Fruit fly (Drosophila melanogaster) whole organism, embryonic: ENCODE measurements around the gene SoYb.
A peak's percentile ranks its signal among the peaks of the same experiment; 100 is the strongest.

Experiments used
- Atf-2 ChIP-seq: fragments of 200-800 bp; sonication (Bioruptor generic); optimal IDR thresholded peaks from 2 replicates; lab custom pipeline; 2016; ENCODE audit warnings: missing biosample characterization, missing genetic modification characterization
- B-H2 ChIP-seq: fragments of 200-800 bp; sonication (Bioruptor generic); optimal IDR thresholded peaks from 2 replicates; lab custom pipeline; 2018; ENCODE audit warnings: missing biosample characterization, mild to moderate bottlenecking, missing genetic modification characterization
- CG10543 ChIP-seq: fragments of 200-800 bp; sonication (Bioruptor generic); optimal IDR thresholded peaks from 3 replicates; lab custom pipeline; 2017; ENCODE audit warnings: missing biosample characterization, mild to moderate bottlenecking, missing genetic modification characterization, moderate library complexity
- CG10959 ChIP-seq: fragments of 200-800 bp; sonication (Bioruptor generic); IDR thresholded peaks from 2 replicates; pipeline ENCODE4 v1.3.6; 2022; ENCODE audit warnings: missing biosample characterization, missing genetic modification characterization
- CG11247 ChIP-seq: fragments of 200-800 bp; sonication (Bioruptor generic); IDR thresholded peaks from 2 replicates; pipeline ENCODE4 v1.3.6; 2022; ENCODE audit warnings: missing biosample characterization, missing genetic modification characterization
- CG11456 ChIP-seq: fragments of 200-800 bp; sonication (Bioruptor generic); IDR thresholded peaks from 3 replicates; pipeline ENCODE4 v1.3.6; 2022; ENCODE audit warnings: missing biosample characterization, missing genetic modification characterization
- CG11695 ChIP-seq: fragments of 200-800 bp; sonication (Bioruptor generic); IDR thresholded peaks from 3 replicates; pipeline ENCODE4 v1.3.6; 2022; ENCODE audit warnings: missing biosample characterization, missing genetic modification characterization
- CG12769 ChIP-seq: fragments of 200-800 bp; sonication (Bioruptor generic); optimal IDR thresholded peaks from 2 replicates; lab custom pipeline; 2019; ENCODE audit warnings: missing biosample characterization, mild to moderate bottlenecking, missing genetic modification characterization, moderate library complexity
- CG14441 ChIP-seq: fragments of 200-800 bp; sonication (Bioruptor generic); IDR thresholded peaks from 2 replicates; pipeline ENCODE4 v1.3.6; 2022; ENCODE audit warnings: missing biosample characterization, missing genetic modification characterization
- CG16815 ChIP-seq: fragments of 200-800 bp; sonication (Bioruptor generic); optimal IDR thresholded peaks from 3 replicates; lab custom pipeline; 2017; ENCODE audit warnings: missing biosample characterization, mild to moderate bottlenecking, missing genetic modification characterization
- CG18619 ChIP-seq: fragments of 200-800 bp; sonication (Bioruptor generic); optimal IDR thresholded peaks from 3 replicates; lab custom pipeline; 2017; ENCODE audit warnings: missing biosample characterization, mild to moderate bottlenecking, missing genetic modification characterization
- CG2116 ChIP-seq: fragments of 200-800 bp; sonication (Bioruptor generic); optimal IDR thresholded peaks from 3 replicates; lab custom pipeline; 2018; ENCODE audit warnings: missing biosample characterization, mild to moderate bottlenecking, missing genetic modification characterization
- CG3407 ChIP-seq: fragments of 200-800 bp; sonication (Bioruptor generic); optimal IDR thresholded peaks from 2 replicates; lab custom pipeline; 2018; ENCODE audit warnings: missing biosample characterization, mild to moderate bottlenecking, missing genetic modification characterization
- CG34422 ChIP-seq: fragments of 200-800 bp; sonication (Bioruptor generic); IDR thresholded peaks from 3 replicates; pipeline ENCODE4 v1.3.6; 2022; ENCODE audit warnings: missing biosample characterization, missing genetic modification characterization
- CG4730 ChIP-seq: fragments of 200-800 bp; sonication (Bioruptor generic); IDR thresholded peaks from 2 replicates; pipeline ENCODE4 v1.3.6; 2022; ENCODE audit warnings: missing biosample characterization, missing genetic modification characterization
- CG9437 ChIP-seq: fragments of 200-800 bp; sonication (Bioruptor generic); optimal IDR thresholded peaks from 2 replicates; lab custom pipeline; 2018; ENCODE audit warnings: missing biosample characterization, mild to moderate bottlenecking, missing genetic modification characterization
- CG9876 ChIP-seq: fragments of 200-800 bp; sonication (Bioruptor generic); optimal IDR thresholded peaks from 2 replicates; lab custom pipeline; 2016; ENCODE audit warnings: missing biosample characterization, missing genetic modification characterization
- Dek ChIP-seq: fragments of 200-800 bp; sonication (Bioruptor generic); optimal IDR thresholded peaks from 3 replicates; lab custom pipeline; 2019; ENCODE audit warnings: missing biosample characterization, mild to moderate bottlenecking, missing genetic modification characterization, moderate library complexity
- Dfd ChIP-seq, 2 experiments: fragments of >200 bp; optimal IDR thresholded peaks; 2 replicates each; lab custom pipeline; 2017; ENCODE audit warnings: missing biosample characterization in 2 of 2, missing genetic modification characterization in 2 of 2
- Dip3 ChIP-seq: fragments of 200-800 bp; sonication (Bioruptor generic); optimal IDR thresholded peaks from 3 replicates; lab custom pipeline; 2016; ENCODE audit warnings: missing biosample characterization, missing genetic modification characterization
- HHEX ChIP-seq: fragments of 200-800 bp; sonication (Bioruptor generic); optimal IDR thresholded peaks from 3 replicates; lab custom pipeline; 2017; ENCODE audit warnings: missing biosample characterization, mild to moderate bottlenecking, missing genetic modification characterization, missing genetic modification reagents
- HLH4C ChIP-seq: fragments of 200-800 bp; sonication (Bioruptor generic); IDR thresholded peaks from 3 replicates; pipeline ENCODE4 v1.3.6; 2022; ENCODE audit warnings: missing biosample characterization, missing genetic modification characterization; ENCODE audit not compliant: partially characterized antibody
- MESR4 ChIP-seq: fragments of 200-800 bp; sonication (Bioruptor generic); optimal IDR thresholded peaks from 2 replicates; lab custom pipeline; 2018; ENCODE audit warnings: missing biosample characterization, mild to moderate bottlenecking, missing genetic modification characterization, moderate library complexity
- Tbp ChIP-seq: fragments of >200 bp; optimal IDR thresholded peaks from 2 replicates; lab custom pipeline; 2018; ENCODE audit warnings: missing biosample characterization, missing genetic modification characterization
- abd-A ChIP-seq: fragments of 200-800 bp; sonication (Bioruptor generic); optimal IDR thresholded peaks from 3 replicates; lab custom pipeline; 2019; ENCODE audit warnings: missing biosample characterization, mild to moderate bottlenecking, missing genetic modification characterization, moderate library complexity
- ase ChIP-seq: fragments of 200-800 bp; sonication (Bioruptor generic); IDR thresholded peaks from 3 replicates; pipeline ENCODE4 v1.3.6; 2022; ENCODE audit warnings: missing biosample characterization, missing genetic modification characterization
- crol ChIP-seq: fragments of 200-800 bp; sonication (Bioruptor generic); IDR thresholded peaks from 2 replicates; pipeline ENCODE4 v1.3.6; 2022; ENCODE audit warnings: missing biosample characterization, missing genetic modification characterization
- dmrt11E ChIP-seq: fragments of 200-800 bp; sonication (Bioruptor generic); optimal IDR thresholded peaks from 3 replicates; lab custom pipeline; 2018; ENCODE audit warnings: missing biosample characterization, mild to moderate bottlenecking, missing genetic modification characterization, moderate library complexity
- fd3F ChIP-seq: fragments of 200-800 bp; sonication (Bioruptor generic); optimal IDR thresholded peaks from 2 replicates; lab custom pipeline; 2018; ENCODE audit warnings: missing biosample characterization, mild to moderate bottlenecking, missing genetic modification characterization, moderate library complexity
- gro ChIP-seq: fragments of 200-800 bp; sonication (Bioruptor generic); optimal IDR thresholded peaks from 2 replicates; lab custom pipeline; 2016; ENCODE audit warnings: missing biosample characterization, missing genetic modification characterization
- hb ChIP-seq: fragments of 200-800 bp; sonication (Bioruptor generic); IDR thresholded peaks from 3 replicates; pipeline ENCODE4 v1.3.6; 2022; ENCODE audit warnings: missing biosample characterization, missing genetic modification characterization; ENCODE audit not compliant: partially characterized antibody
- hkb ChIP-seq, 2 experiments: fragments of 200-800 bp in 1 of 2; fragments of >200 bp in 1 of 2; sonication (Bioruptor generic) in 1 of 2; IDR thresholded peaks in 1 of 2; optimal IDR thresholded peaks in 1 of 2; 2 replicates each; pipeline versions ENCODE4 v1.3.6 to Lab custom; 2017 to 2022; ENCODE audit warnings: missing biosample characterization in 1 of 2, missing genetic modification characterization in 1 of 2
- kay ChIP-seq: fragments of 200-800 bp; sonication (Bioruptor generic); optimal IDR thresholded peaks from 2 replicates; lab custom pipeline; 2016; ENCODE audit warnings: missing biosample characterization, missing genetic modification characterization
- lab ChIP-seq: fragments of 200-800 bp; sonication (Bioruptor generic); optimal IDR thresholded peaks from 3 replicates; lab custom pipeline; 2017; ENCODE audit warnings: missing biosample characterization, missing genetic modification characterization, mild to moderate bottlenecking, moderate library complexity, missing genetic modification reagents
- lola ChIP-seq, 3 experiments: fragments of >200 bp in 2 of 3; fragments of 200-800 bp in 1 of 3; sonication (Bioruptor generic) in 1 of 3; optimal IDR thresholded peaks; 2 replicates each; lab custom pipeline; 2017 to 2019; ENCODE audit warnings: missing biosample characterization in 3 of 3, missing genetic modification characterization in 3 of 3, mild to moderate bottlenecking in 1 of 3, moderate library complexity in 1 of 3
- maf-S ChIP-seq: fragments of 200-800 bp; sonication (Bioruptor generic); optimal IDR thresholded peaks from 2 replicates; lab custom pipeline; 2016; ENCODE audit warnings: missing biosample characterization, missing genetic modification characterization
- pb ChIP-seq: fragments of 200-800 bp; sonication (Bioruptor generic); optimal IDR thresholded peaks from 3 replicates; lab custom pipeline; 2016; ENCODE audit warnings: missing biosample characterization, missing genetic modification characterization
- pita ChIP-seq: fragments of 200-800 bp; sonication (Bioruptor generic); optimal IDR thresholded peaks from 2 replicates; lab custom pipeline; 2017; ENCODE audit warnings: missing biosample characterization, mild to moderate bottlenecking, missing genetic modification characterization
- prd ChIP-seq, 3 experiments: fragments of >200 bp in 2 of 3; fragments of 200-800 bp in 1 of 3; sonication (Bioruptor generic) in 1 of 3; optimal IDR thresholded peaks in 2 of 3; IDR thresholded peaks in 1 of 3; 2 replicates in 2 of 3; 3 replicates in 1 of 3; pipeline versions ENCODE4 v1.3.6 to Lab custom; 2017 to 2022; ENCODE audit warnings: missing biosample characterization in 1 of 3, missing genetic modification characterization in 1 of 3
- sd ChIP-seq: fragments of 200-800 bp; sonication (Bioruptor generic); optimal IDR thresholded peaks from 3 replicates; lab custom pipeline; 2018; ENCODE audit warnings: missing biosample characterization, mild to moderate bottlenecking, missing genetic modification characterization, moderate library complexity
- sima ChIP-seq: fragments of 200-800 bp; sonication (Bioruptor generic); optimal IDR thresholded peaks from 2 replicates; lab custom pipeline; 2016; ENCODE audit warnings: missing biosample characterization, missing genetic modification characterization
- tgo ChIP-seq: fragments of 200-800 bp; sonication (Bioruptor generic); IDR thresholded peaks from 3 replicates; pipeline ENCODE4 v1.3.6; 2022; ENCODE audit warnings: missing biosample characterization, missing genetic modification characterization
- tna ChIP-seq: fragments of 200-800 bp; sonication (Bioruptor generic); IDR thresholded peaks from 2 replicates; pipeline ENCODE4 v1.3.6; 2022; ENCODE audit warnings: missing biosample characterization, missing genetic modification characterization; ENCODE audit not compliant: partially characterized antibody
- toy ChIP-seq: fragments of 200-800 bp; sonication (Bioruptor generic); IDR thresholded peaks from 2 replicates; pipeline ENCODE4 v1.3.6; 2022; ENCODE audit warnings: missing biosample characterization, missing genetic modification characterization
- unpg ChIP-seq: fragments of 200-800 bp; sonication (Bioruptor generic); optimal IDR thresholded peaks from 3 replicates; lab custom pipeline; 2018; ENCODE audit warnings: missing biosample characterization, mild to moderate bottlenecking, missing genetic modification characterization, moderate library complexity
- usp ChIP-seq: fragments of >200 bp; optimal IDR thresholded peaks from 2 replicates; lab custom pipeline; 2017; ENCODE audit warnings: missing biosample characterization, missing genetic modification characterization
- vfl ChIP-seq: fragments of 200-800 bp; sonication (Bioruptor generic); optimal IDR thresholded peaks from 2 replicates; lab custom pipeline; 2016; ENCODE audit warnings: missing biosample characterization, missing genetic modification characterization
- wek ChIP-seq: fragments of 200-800 bp; sonication (Bioruptor generic); optimal IDR thresholded peaks from 3 replicates; lab custom pipeline; 2018; ENCODE audit warnings: missing biosample characterization, mild to moderate bottlenecking, missing genetic modification characterization, moderate library complexity

The SoYb gene

DNA sequence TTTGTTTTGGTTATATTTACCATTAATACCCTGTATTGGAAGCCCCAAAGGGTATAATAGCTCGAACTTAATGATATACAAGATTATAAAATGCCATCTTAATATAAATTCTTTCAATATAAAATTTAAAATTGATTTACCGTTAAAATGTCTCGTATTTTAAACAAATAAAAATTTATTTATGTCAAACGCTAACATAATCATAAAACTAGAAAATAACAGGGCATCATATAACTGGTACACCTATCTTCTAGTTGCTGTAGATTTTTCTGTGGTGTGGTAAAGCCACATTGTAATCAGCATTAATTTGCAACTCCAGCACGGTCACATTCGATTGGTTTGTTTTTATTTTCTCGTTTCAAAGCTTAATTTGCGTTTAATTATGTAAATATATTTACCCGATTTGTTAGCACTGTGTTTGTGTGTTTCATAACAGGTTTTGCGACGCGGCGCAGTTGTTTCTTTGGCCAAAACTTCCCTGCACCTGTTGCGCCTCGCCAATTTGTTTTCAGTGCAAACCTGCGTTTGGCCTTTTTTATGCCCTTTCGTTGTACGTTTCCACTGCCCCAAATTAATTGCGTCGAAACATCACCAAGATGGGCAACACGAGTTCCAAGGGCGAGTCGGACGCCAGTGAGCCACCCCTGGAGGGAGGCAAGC is 45.4 kb downstream of the SoYb start, which contains the start of the genes CG4658 and CG5846 (continued):
- TF ChIP-seq hb (GFP tag; lab: Robert Waterston, UW) (no peak), sd (tag; lab: Kevin White, UChicago) (peak; percentile 84), CG11456 (GFP tag; lab: Robert Waterston, UW) (peak; percentile 82), crol (GFP tag; lab: Robert Waterston, UW) (peak; percentile 39; the same call in 1 of the 2 replicates), CG11695 (peak; percentile 96), pita (no peak), tgo (GFP tag; lab: Robert Waterston, UW) (peak; percentile 98), gro (GFP tag; lab: Kevin White, UChicago) (peak; percentile 52), CG16815 (GFP tag; lab: Kevin White, UChicago) (peak; percentile 90), usp (GFP tag; lab: Kevin White, UChicago) (no peak), CG14441 (GFP tag; lab: Robert Waterston, UW) (peak; percentile 94), CG3407 (GFP tag; lab: Kevin White, UChicago) (peak; percentile 86), Dek (tag; lab: Kevin White, UChicago) (peak; percentile 93), prd (optimal IDR thresholded peaks at IDR 0.05; lab: Kevin White, UChicago) (no peak), prd (GFP tag; IDR thresholded peaks at IDR 0.05; lab: Robert Waterston, UW) (peak; percentile 98), kay (GFP tag; lab: Kevin White, UChicago) (peak; percentile 92), sima (GFP tag; lab: Kevin White, UChicago) (no peak), HLH4C (GFP tag; lab: Robert Waterston, UW) (no peak), ase (GFP tag; lab: Robert Waterston, UW) (peak; percentile 92), hkb (optimal IDR thresholded peaks at IDR 0.05; lab: Kevin White, UChicago) (no peak), hkb (GFP tag; IDR thresholded peaks at IDR 0.05; lab: Robert Waterston, UW) (peak; percentile 96), CG18619 (GFP tag; lab: Kevin White, UChicago) (peak; percentile 87), Atf-2 (GFP tag; lab: Kevin White, UChicago) (peak; percentile 75), CG11247 (peak; percentile 88), Dip3 (GFP tag; lab: Kevin White, UChicago) (peak; percentile 78), CG9437 (GFP tag; lab: Kevin White, UChicago) (peak; percentile 83), CG10543 (GFP tag; lab: Kevin White, UChicago) (peak; percentile 74), lola (GFP tag; optimal IDR thresholded peaks at IDR 0.05; lab: Kevin White, UChicago) (peak in 1 of 3 experiments; percentile 94), tna (GFP tag; lab: Robert Waterston, UW) (no peak), maf-S (GFP tag; lab: Kevin White, UChicago) (peak; percentile 62), CG2116 (GFP tag; lab: Kevin White, UChicago) (peak; percentile 91), Dfd (GFP tag; optimal IDR thresholded peaks at IDR 0.05; lab: Kevin White, UChicago) (no peak), B-H2 (peak; percentile 85), unpg (GFP tag; lab: Kevin White, UChicago) (peak; percentile 97), CG9876 (peak; percentile 50), Tbp (GFP tag; lab: Kevin White, UChicago) (no peak), pb (GFP tag; lab: Kevin White, UChicago) (no peak), CG34422 (GFP tag; lab: Robert Waterston, UW) (peak; percentile 96), wek (GFP tag; lab: Kevin White, UChicago) (peak; percentile 39), CG4730 (peak; percentile 92), abd-A (tag; lab: Kevin White, UChicago) (no peak), HHEX (peak; percentile 81), CG10959 (GFP tag; lab: Robert Waterston, UW) (peak; percentile 89; the same call in 1 of the 2 replicates), fd3F (GFP tag; lab: Kevin White, UChicago) (peak; percentile 92), MESR4 (peak; percentile 60), dmrt11E (tag; lab: Kevin White, UChicago) (peak; percentile 96), toy (GFP tag; lab: Robert Waterston, UW) (peak; percentile 76), vfl (peak; percentile 59), lab (GFP tag; lab: Kevin White, UChicago) (peak; percentile 94), CG12769 (no peak)
